Worm (Caenorhabditis elegans): ENCODE results near the gene C04B4.5.

- TF ChIP-seq nhr-90 (tag; optimal IDR thresholded peaks at IDR 0.05; ENCODE audit: poor library complexity): no peak
- no peak for TF ChIP-seq nhr-12 (tag; optimal IDR thresholded peaks at IDR 0.05)
- no peak for TF ChIP-seq dpl-1 (GFP tag; optimal IDR thresholded peaks at IDR 0.05)
- TF ChIP-seq unc-130 (tag; optimal IDR thresholded peaks at IDR 0.05): no peak
- no peak for TF ChIP-seq egl-27 (tag; optimal IDR thresholded peaks at IDR 0.05)
- no peak for TF ChIP-seq pag-3 (tag; optimal IDR thresholded peaks at IDR 0.05; ENCODE audit: borderline replicate concordance, insufficient read depth)
- no peak for TF ChIP-seq nhr-11 (tag; optimal IDR thresholded peaks at IDR 0.05)
Measured at ce11 chrX:12298324-12298723, 10.2 kb upstream of the C04B4.5 start, which contains the start of gene W06D11.3.

All from whole organism, L1 larva.